Fruit fly (Drosophila melanogaster) whole organism, wandering third instar larva: ENCODE measurements around the gene AstC.

ENCODE experiments used
- Abd-B ChIP-seq: fragments of >200 bp; optimal IDR thresholded peaks from 2 replicates; lab custom pipeline; 2017; ENCODE audit warnings: missing biosample characterization, missing genetic modification characterization
- CG32264 ChIP-seq: fragments of 200-800 bp; sonication (Bioruptor generic); optimal IDR thresholded peaks from 2 replicates; lab custom pipeline; 2016; ENCODE audit warnings: missing biosample characterization, missing genetic modification characterization
- CG9705 ChIP-seq: fragments of 200-800 bp; sonication (Bioruptor generic); optimal IDR thresholded peaks from 2 replicates; lab custom pipeline; 2018; ENCODE audit warnings: missing biosample characterization, mild to moderate bottlenecking, missing genetic modification characterization
- CrebA ChIP-seq: fragments of 200-800 bp; sonication (Bioruptor generic); optimal IDR thresholded peaks from 2 replicates; lab custom pipeline; 2016; ENCODE audit warnings: missing biosample characterization, mild to moderate bottlenecking, missing genetic modification characterization, borderline replicate concordance
- Dfd ChIP-seq: fragments of >200 bp; optimal IDR thresholded peaks from 2 replicates; lab custom pipeline; 2017; ENCODE audit warnings: missing biosample characterization, missing genetic modification characterization
- Dif ChIP-seq: fragments of 200-275, 200-300 bp; sonication (Bioruptor generic); optimal IDR thresholded peaks from 2 replicates; lab custom pipeline; 2018; ENCODE audit warnings: missing biosample characterization, missing genetic modification characterization; ENCODE audit not compliant: partially characterized antibody
- GATAd ChIP-seq: sonication (Bioruptor generic); optimal IDR thresholded peaks from 2 replicates; lab custom pipeline; 2016; ENCODE audit warnings: missing biosample characterization, missing genetic modification characterization
- HLH106 ChIP-seq: fragments of 200-800 bp; optimal IDR thresholded peaks from 3 replicates; lab custom pipeline; 2019; ENCODE audit warnings: missing biosample characterization, mild to moderate bottlenecking, missing genetic modification characterization, moderate library complexity
- Hnf4 ChIP-seq: fragments of 200-800 bp; sonication (Bioruptor generic); optimal IDR thresholded peaks from 2 replicates; lab custom pipeline; 2016; ENCODE audit warnings: missing biosample characterization, mild to moderate bottlenecking, missing genetic modification characterization
- Hr78 ChIP-seq: fragments of >200 bp; optimal IDR thresholded peaks from 2 replicates; lab custom pipeline; 2017; ENCODE audit warnings: missing biosample characterization, missing genetic modification characterization
- Hr83 ChIP-seq: fragments of 200-300 bp; sonication (Bioruptor generic); optimal IDR thresholded peaks from 2 replicates; lab custom pipeline; 2016; ENCODE audit warnings: missing biosample characterization, mild to moderate bottlenecking, missing genetic modification characterization, moderate library complexity; ENCODE audit not compliant: poor library complexity, severe bottlenecking
- Jra ChIP-seq: sonication (Bioruptor generic); optimal IDR thresholded peaks from 2 replicates; lab custom pipeline; 2016; ENCODE audit warnings: missing biosample characterization, missing genetic modification characterization
- Mio ChIP-seq: sonication (Bioruptor generic); optimal IDR thresholded peaks from 2 replicates; lab custom pipeline; 2016; ENCODE audit warnings: missing biosample characterization, missing genetic modification characterization
- Myc ChIP-seq: fragments of >200 bp; optimal IDR thresholded peaks from 2 replicates; lab custom pipeline; 2017
- N ChIP-seq: fragments of >200 bp; optimal IDR thresholded peaks from 2 replicates; lab custom pipeline; 2018; ENCODE audit warnings: missing biosample characterization, missing external identifiers, missing genetic modification characterization
- OdsH ChIP-seq: fragments of 200-800 bp; sonication (Bioruptor generic); optimal IDR thresholded peaks from 2 replicates; lab custom pipeline; 2016; ENCODE audit warnings: missing biosample characterization, mild to moderate bottlenecking, missing genetic modification characterization
- Rel ChIP-seq, 2 experiments: fragments of 200-800 bp; sonication (Bioruptor generic) in 1 of 2; optimal IDR thresholded peaks; 2 replicates in 1 of 2; 3 replicates in 1 of 2; lab custom pipeline; 2016 to 2019; ENCODE audit warnings: mild to moderate bottlenecking in 2 of 2, missing biosample characterization in 2 of 2, missing genetic modification characterization in 2 of 2, moderate library complexity in 1 of 2
- Sp1 ChIP-seq: fragments of 200-800 bp; sonication (Bioruptor generic); optimal IDR thresholded peaks from 3 replicates; lab custom pipeline; 2019; ENCODE audit warnings: missing biosample characterization, mild to moderate bottlenecking, missing genetic modification characterization, moderate library complexity
- Vsx2 ChIP-seq: fragments of 200-300, 225-300 bp; sonication (Bioruptor generic); optimal IDR thresholded peaks from 2 replicates; lab custom pipeline; 2018; ENCODE audit warnings: missing biosample characterization, missing genetic modification characterization; ENCODE audit not compliant: partially characterized antibody
- br ChIP-seq: fragments of 200-800 bp; sonication (Bioruptor generic); optimal IDR thresholded peaks from 2 replicates; lab custom pipeline; 2016; ENCODE audit warnings: missing biosample characterization, missing genetic modification characterization
- brk ChIP-seq: fragments of 200-800 bp; sonication (Bioruptor generic); optimal IDR thresholded peaks from 2 replicates; lab custom pipeline; 2016; ENCODE audit warnings: missing biosample characterization, mild to moderate bottlenecking, missing genetic modification characterization
- dl ChIP-seq, 2 experiments: fragments of 175-275, 200-275 bp in 1 of 2; fragments of 200-275 bp in 1 of 2; sonication (Bioruptor generic); optimal IDR thresholded peaks; lab custom pipeline; 2018; ENCODE audit warnings: mild to moderate bottlenecking in 2 of 2, missing biosample characterization in 2 of 2, missing genetic modification characterization in 2 of 2, moderate library complexity in 2 of 2; ENCODE audit not compliant: partially characterized antibody in 2 of 2, insufficient read depth in 1 of 2
- dmrt93B ChIP-seq: fragments of 200-800 bp; sonication (Bioruptor generic); optimal IDR thresholded peaks from 2 replicates; lab custom pipeline; 2018; ENCODE audit warnings: missing biosample characterization, mild to moderate bottlenecking, missing genetic modification characterization
- dsf ChIP-seq: sonication (Bioruptor generic); optimal IDR thresholded peaks from 2 replicates; lab custom pipeline; 2016; ENCODE audit warnings: missing biosample characterization, missing genetic modification characterization, borderline replicate concordance
- ey ChIP-seq: fragments of 200-800 bp; sonication (Bioruptor generic); optimal IDR thresholded peaks from 2 replicates; lab custom pipeline; 2016; ENCODE audit warnings: missing biosample characterization, missing genetic modification characterization
- foxo ChIP-seq, 2 experiments: fragments of 200-800 bp; sonication (Bioruptor generic); optimal IDR thresholded peaks; 2 replicates in 1 of 2; 3 replicates in 1 of 2; lab custom pipeline; 2016 to 2017; ENCODE audit warnings: missing biosample characterization in 2 of 2, missing genetic modification characterization in 2 of 2
- fru ChIP-seq: fragments of 200-800 bp; sonication (Bioruptor generic); optimal IDR thresholded peaks from 3 replicates; lab custom pipeline; 2016; ENCODE audit warnings: missing biosample characterization, mild to moderate bottlenecking, missing genetic modification characterization
- h ChIP-seq: fragments of 200-800 bp; sonication (Bioruptor generic); optimal IDR thresholded peaks from 3 replicates; lab custom pipeline; 2016; ENCODE audit warnings: missing biosample characterization, mild to moderate bottlenecking, missing genetic modification characterization
- jim ChIP-seq: fragments of 175-275, 200-325 bp; sonication (Bioruptor generic); optimal IDR thresholded peaks from 2 replicates; lab custom pipeline; 2016; ENCODE audit warnings: missing biosample characterization, mild to moderate bottlenecking, missing genetic modification characterization
- lola ChIP-seq: fragments of >200 bp; optimal IDR thresholded peaks from 2 replicates; lab custom pipeline; 2017; ENCODE audit warnings: missing biosample characterization, missing genetic modification characterization
- pan ChIP-seq: fragments of >200 bp; optimal IDR thresholded peaks from 2 replicates; lab custom pipeline; 2017
- psq ChIP-seq: fragments of 200-800 bp; sonication (Bioruptor generic); optimal IDR thresholded peaks from 3 replicates; lab custom pipeline; 2017; ENCODE audit warnings: missing biosample characterization, mild to moderate bottlenecking, missing genetic modification characterization, moderate library complexity
- rgr ChIP-seq: fragments of 200-800 bp; sonication (Bioruptor generic); optimal IDR thresholded peaks from 3 replicates; lab custom pipeline; 2016; ENCODE audit warnings: missing biosample characterization, mild to moderate bottlenecking, missing genetic modification characterization
- sage ChIP-seq: fragments of 200-800 bp; sonication (Bioruptor generic); optimal IDR thresholded peaks from 2 replicates; lab custom pipeline; 2016; ENCODE audit warnings: missing biosample characterization, mild to moderate bottlenecking, missing genetic modification characterization
- sv ChIP-seq: fragments of 200-800 bp; sonication (Bioruptor generic); optimal IDR thresholded peaks from 3 replicates; lab custom pipeline; 2016; ENCODE audit warnings: missing biosample characterization, missing genetic modification characterization
- tai ChIP-seq: sonication (Bioruptor generic); optimal IDR thresholded peaks from 2 replicates; lab custom pipeline; 2016; ENCODE audit warnings: missing biosample characterization, missing genetic modification characterization
- usp ChIP-seq: fragments of >200 bp; optimal IDR thresholded peaks from 2 replicates; lab custom pipeline; 2017; ENCODE audit warnings: missing biosample characterization, missing genetic modification characterization
- woc ChIP-seq: sonication (Bioruptor generic); optimal IDR thresholded peaks from 2 replicates; lab custom pipeline; 2016; ENCODE audit warnings: missing biosample characterization, mild to moderate bottlenecking, missing genetic modification characterization

Gene AstC

DNA sequence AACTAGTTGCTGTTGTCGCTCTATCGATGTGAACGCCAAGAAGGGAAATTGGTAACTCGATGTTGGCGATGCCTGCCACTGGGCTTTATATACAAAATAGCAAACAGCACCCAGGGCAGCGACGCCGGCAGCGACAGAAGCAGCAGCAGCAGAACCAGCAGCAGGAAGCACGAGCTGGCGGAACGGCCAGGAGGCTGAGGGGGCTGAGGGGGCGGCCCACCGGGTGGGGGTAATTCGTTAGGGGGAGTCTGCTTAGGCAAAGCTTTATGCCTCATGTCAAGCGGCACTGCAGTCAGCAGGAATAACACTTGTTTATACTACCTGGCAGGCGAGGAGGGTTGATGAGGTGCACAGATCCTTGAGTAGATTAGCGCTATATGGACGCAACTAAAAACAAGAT is at the start of gene AstC:
AstC (minus strand) TSS at position 63 of the 400 bp plus-strand sequence.
- TF ChIP-seq rgr, result no peak
- TF ChIP-seq brk (GFP tag; lab: Kevin White, UChicago), result no peak
- TF ChIP-seq CrebA (GFP tag; lab: Kevin White, UChicago), result no peak
- TF ChIP-seq Dfd (GFP tag; lab: Kevin White, UChicago), result peak; percentile 98
- no peak for TF ChIP-seq Hr78 (GFP tag; lab: Kevin White, UChicago)
- TF ChIP-seq h (GFP tag; lab: Kevin White, UChicago), result no peak
- no peak for TF ChIP-seq dsf

DNA sequence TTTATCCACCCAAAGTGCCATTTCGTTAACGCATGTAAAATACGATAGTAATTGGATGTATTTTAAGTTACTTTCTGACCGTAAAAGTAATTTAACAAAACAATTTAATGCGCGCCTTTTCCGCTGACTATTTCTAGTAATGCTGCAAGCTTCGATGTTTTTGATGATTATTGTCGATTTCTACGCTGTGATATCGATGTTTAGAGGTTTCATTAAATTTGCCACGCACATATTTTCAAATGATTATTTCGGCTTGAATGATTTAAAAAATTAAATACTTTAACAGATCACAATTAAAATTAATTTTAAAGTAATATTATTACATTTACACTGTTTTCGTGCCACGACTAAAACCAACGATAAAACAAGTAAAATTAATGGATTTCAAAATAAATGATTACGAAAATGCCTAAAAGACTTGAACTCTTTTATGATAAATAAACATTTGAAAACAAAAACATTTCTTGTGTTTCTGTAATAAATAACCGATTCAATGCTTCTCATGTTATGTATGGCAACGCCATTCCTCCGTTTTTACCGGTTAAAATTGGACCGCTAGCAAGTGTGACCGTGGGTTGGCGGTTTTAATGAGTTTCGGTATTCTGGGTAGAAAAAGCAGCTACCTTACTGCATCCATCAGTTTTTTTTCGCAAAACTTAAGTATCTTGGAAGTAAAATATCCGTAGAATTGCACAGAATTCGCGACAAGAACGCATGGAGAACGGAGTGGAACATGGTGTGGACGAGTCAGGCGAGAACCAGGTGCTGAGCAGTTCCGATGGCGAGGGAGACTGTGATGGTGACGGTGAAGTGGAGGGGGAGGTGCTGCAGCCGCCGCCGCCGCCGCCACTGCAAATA is 49.2 kb upstream of the AstC start, which contains the start of the genes RfC38 and CG4751:
RfC38 (minus strand) TSS at position 495 of the 858 bp plus-strand sequence.
CG4751 (plus strand) TSS at position 587 of the 858 bp plus-strand sequence.
- TF ChIP-seq Myc (lab: Kevin White, UChicago) (peak; percentile 47), rgr (no peak), CrebA (GFP tag; lab: Kevin White, UChicago) (no peak), Vsx2 (GFP tag; lab: Kevin White, UChicago) (no peak)
- TF ChIP-seq, all 38 proteins: peak for 1

DNA sequence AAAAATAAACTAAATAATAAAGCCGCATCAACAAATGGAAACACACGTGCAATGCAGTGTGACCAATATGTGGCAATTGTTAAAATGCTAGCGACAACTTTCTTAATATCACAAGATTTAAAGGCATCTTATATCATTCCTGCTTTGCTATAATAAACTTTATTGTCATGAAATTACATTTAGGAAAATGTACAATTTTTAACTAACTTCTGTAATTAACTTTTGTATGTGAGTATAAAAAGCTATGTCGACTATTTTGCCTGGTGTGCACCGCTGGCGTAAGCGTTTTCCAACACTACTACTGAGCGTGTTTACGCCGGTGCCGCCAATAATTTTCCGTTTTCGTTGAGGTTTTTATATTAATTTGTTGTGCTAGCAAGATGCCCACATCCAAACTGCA is 42.3 kb upstream of the AstC start, which contains the start of the genes Csl4 and Nup160:
Csl4 (minus strand) TSS at position 69 of the 400 bp plus-strand sequence.
Nup160 (plus strand) TSS at position 279 of the 400 bp plus-strand sequence.
- TF ChIP-seq h (GFP tag; lab: Kevin White, UChicago), result no peak
- peak; percentile 82 for TF ChIP-seq Hr83 (GFP tag; lab: Kevin White, UChicago)
- TF ChIP-seq dl (GFP tag; optimal IDR thresholded peaks at IDR 0.05; lab: Kevin White, UChicago; ENCODE audit: insufficient read depth in 1 of 2, partially characterized antibody in 2 of 2), result no peak
- TF ChIP-seq Dfd (GFP tag; lab: Kevin White, UChicago), result no peak
- TF ChIP-seq CG32264 (GFP tag; lab: Kevin White, UChicago), result peak; percentile 46
- peak; percentile 84 for TF ChIP-seq sv
- TF ChIP-seq CG9705 (GFP tag; lab: Kevin White, UChicago), result peak; percentile 65
- peak; percentile 78 for TF ChIP-seq HLH106 (tag; lab: Kevin White, UChicago)
- peak; percentile 53 for TF ChIP-seq Mio
- TF ChIP-seq brk (GFP tag; lab: Kevin White, UChicago), result no peak
- TF ChIP-seq usp (GFP tag; lab: Kevin White, UChicago), result no peak
- TF ChIP-seq N, result no peak
- no peak for TF ChIP-seq Abd-B
- no peak for TF ChIP-seq CrebA (GFP tag; lab: Kevin White, UChicago)
- peak; percentile 84 for TF ChIP-seq dsf
- TF ChIP-seq fru (GFP tag; lab: Kevin White, UChicago), result no peak
- no peak for TF ChIP-seq Rel (GFP tag; optimal IDR thresholded peaks at IDR 0.05; lab: Kevin White, UChicago)
- no peak for TF ChIP-seq Rel (tag; optimal IDR thresholded peaks at IDR 0.05; lab: Kevin White, UChicago)
- TF ChIP-seq Dif (GFP tag; lab: Kevin White, UChicago), result no peak
- TF ChIP-seq Vsx2 (GFP tag; lab: Kevin White, UChicago), result no peak
- TF ChIP-seq Hnf4, result no peak
- TF ChIP-seq foxo (GFP tag; optimal IDR thresholded peaks at IDR 0.05; lab: Kevin White, UChicago), result peak; percentile 4 to 92
- TF ChIP-seq OdsH, result peak; percentile 79
- no peak for TF ChIP-seq sage (GFP tag; lab: Kevin White, UChicago)
- no peak for TF ChIP-seq Jra (GFP tag; lab: Kevin White, UChicago)
- peak; percentile 67 for TF ChIP-seq GATAd
- no peak for TF ChIP-seq tai (GFP tag; lab: Kevin White, UChicago)
- no peak for TF ChIP-seq lola
- no peak for TF ChIP-seq Sp1
- TF ChIP-seq woc, result peak; percentile 86
- TF ChIP-seq br (GFP tag; lab: Kevin White, UChicago), result no peak
- TF ChIP-seq Hr78 (GFP tag; lab: Kevin White, UChicago), result no peak
- no peak for TF ChIP-seq pan (lab: Kevin White, UChicago)
- peak; percentile 87 for TF ChIP-seq ey (GFP tag; lab: Kevin White, UChicago)
- TF ChIP-seq Myc (lab: Kevin White, UChicago), result peak; percentile 69
- no peak for TF ChIP-seq jim
- TF ChIP-seq dmrt93B (GFP tag; lab: Kevin White, UChicago), result no peak
- no peak for TF ChIP-seq rgr
- peak; percentile 73 for TF ChIP-seq psq
